Worm (Caenorhabditis elegans) whole organism, L4 larva: ENCODE data around the gene K07H8.5.

ENCODE experiments used
- F10B5.3 ChIP-seq: sonication (generic microtip); optimal IDR thresholded peaks from 2 replicates; lab custom pipeline; 2016; ENCODE audit warnings: mild to moderate bottlenecking, missing genetic modification characterization, missing compliant biosample characterization
- F44E2.7 ChIP-seq: fragments of 200-800 bp; sonication (Bioruptor generic); IDR thresholded peaks from 2 replicates; pipeline ENCODE4 v2.1.2; 2022; ENCODE audit warnings: missing genetic modification characterization, missing compliant biosample characterization
- F49E8.2 ChIP-seq: sonication (generic microtip); optimal IDR thresholded peaks from 2 replicates; lab custom pipeline; 2016; ENCODE audit warnings: missing compliant biosample characterization, mild to moderate bottlenecking, missing genetic modification characterization, borderline replicate concordance
- T26A8.4 ChIP-seq: fragments of 200-800 bp; sonication (Bioruptor generic); IDR thresholded peaks from 2 replicates; pipeline ENCODE4 v1.3.6; 2022; ENCODE audit warnings: missing genetic modification characterization, missing compliant biosample characterization
- Y75B8A.6 ChIP-seq: fragments of 200-800 bp; sonication (Bioruptor generic); IDR thresholded peaks from 2 replicates; pipeline ENCODE4 v1.3.6; 2022; ENCODE audit warnings: missing genetic modification reagents, missing genetic modification characterization, missing compliant biosample characterization
- ZK546.5 ChIP-seq, 2 experiments: sonication (generic microtip); optimal IDR thresholded peaks; 2 replicates each; lab custom pipeline; 2017; ENCODE audit warnings: missing biosample characterization in 2 of 2, missing genetic modification characterization in 2 of 2
- ama-1 ChIP-seq: fragments of 150-350 bp; optimal IDR thresholded peaks from 2 replicates; lab custom pipeline; 2014; ENCODE audit warnings: inconsistent platforms, mixed read lengths
- arid-1 ChIP-seq: fragments of 200-800 bp; sonication (Bioruptor generic); conservative IDR thresholded peaks from 2 replicates; pipeline ENCODE4 v1.3.6; 2022; ENCODE audit warnings: missing genetic modification reagents, missing genetic modification characterization, missing compliant biosample characterization
- ceh-32 ChIP-seq: sonication (generic microtip); optimal IDR thresholded peaks from 2 replicates; lab custom pipeline; 2016; ENCODE audit warnings: mild to moderate bottlenecking, missing genetic modification characterization, missing compliant biosample characterization; ENCODE audit not compliant: poor library complexity
- ceh-82 ChIP-seq: sonication (generic microtip); optimal IDR thresholded peaks from 2 replicates; lab custom pipeline; 2017; ENCODE audit warnings: missing biosample characterization, missing genetic modification characterization
- ces-1 ChIP-seq: fragments of 150-350 bp; sonication (generic microtip); optimal IDR thresholded peaks from 4 replicates; lab custom pipeline; 2014; ENCODE audit warnings: missing biosample characterization, missing genetic modification reagents, missing genetic modification characterization
- daf-16 ChIP-seq, 3 experiments: sonication (generic microtip); optimal IDR thresholded peaks; 2 replicates each; lab custom pipeline; 2016 to 2017; ENCODE audit warnings: missing genetic modification characterization in 3 of 3, missing genetic modification reagents in 3 of 3, mild to moderate bottlenecking in 2 of 3, missing compliant biosample characterization in 2 of 3, missing biosample characterization in 1 of 3, moderate library complexity in 1 of 3
- daf-19 ChIP-seq: fragments of 200-800 bp; sonication (Bioruptor generic); conservative IDR thresholded peaks from 2 replicates; pipeline ENCODE4 v1.3.6; 2022; ENCODE audit warnings: missing genetic modification characterization, missing compliant biosample characterization
- daf-8 ChIP-seq: fragments of 200-800 bp; sonication (Bioruptor generic); IDR thresholded peaks from 2 replicates; pipeline ENCODE4 v1.3.6; 2022; ENCODE audit warnings: missing genetic modification characterization, missing compliant biosample characterization
- dmd-6 ChIP-seq: fragments of 200-800 bp; sonication (Bioruptor generic); IDR thresholded peaks from 2 replicates; pipeline ENCODE4 v1.3.6; 2022; ENCODE audit warnings: missing genetic modification reagents, missing genetic modification characterization, missing compliant biosample characterization
- dmd-9 ChIP-seq: fragments of 200-800 bp; sonication (Bioruptor generic); IDR thresholded peaks from 2 replicates; pipeline ENCODE4 v1.3.6; 2022; ENCODE audit warnings: missing genetic modification reagents, missing genetic modification characterization, missing compliant biosample characterization
- dpl-1 ChIP-seq: fragments of 150-350 bp; optimal IDR thresholded peaks from 2 replicates; lab custom pipeline; 2014; ENCODE audit warnings: missing biosample characterization, missing genetic modification reagents, missing genetic modification characterization
- dve-1 ChIP-seq: sonication (generic microtip); optimal IDR thresholded peaks from 2 replicates; lab custom pipeline; 2017; ENCODE audit warnings: antibody characterized with exemption, mild to moderate bottlenecking, missing genetic modification characterization, missing compliant biosample characterization; ENCODE audit not compliant: insufficient read depth
- hif-1 ChIP-seq, 2 experiments: sonication (generic microtip); optimal IDR thresholded peaks; 2 replicates each; lab custom pipeline; 2016 to 2017; ENCODE audit warnings: missing compliant biosample characterization in 2 of 2, missing genetic modification characterization in 2 of 2, missing genetic modification reagents in 2 of 2, missing genotype in 2 of 2, mild to moderate bottlenecking in 1 of 2
- hlh-11 ChIP-seq: fragments of 200-800 bp; sonication (Bioruptor generic); optimal IDR thresholded peaks from 2 replicates; lab custom pipeline; 2018; ENCODE audit warnings: mild to moderate bottlenecking, missing genetic modification characterization, missing compliant biosample characterization
- hlh-30 ChIP-seq: sonication (generic microtip); optimal IDR thresholded peaks from 2 replicates; lab custom pipeline; 2017; ENCODE audit warnings: antibody characterized with exemption, mild to moderate bottlenecking, missing genetic modification characterization, missing compliant biosample characterization; ENCODE audit not compliant: insufficient read depth
- lin-15B ChIP-seq: fragments of 150-350 bp; sonication (generic microtip); optimal IDR thresholded peaks from 3 replicates; lab custom pipeline; 2014; ENCODE audit warnings: missing biosample characterization, missing genetic modification characterization
- lin-38 ChIP-seq: fragments of 200-800 bp; sonication (Bioruptor generic); IDR thresholded peaks from 2 replicates; pipeline ENCODE4 v1.3.6; 2022; ENCODE audit warnings: missing genetic modification reagents, missing genetic modification characterization, missing compliant biosample characterization
- lin-39 ChIP-seq: fragments of 150-350 bp; optimal IDR thresholded peaks from 2 replicates; lab custom pipeline; 2014; ENCODE audit warnings: missing biosample characterization, missing genetic modification reagents, missing genetic modification characterization
- lsy-2 ChIP-seq, 2 experiments: fragments of 150-350 bp in 1 of 2; sonication (generic microtip) in 1 of 2; optimal IDR thresholded peaks; 2 replicates each; lab custom pipeline; 2014 to 2017; ENCODE audit warnings: missing biosample characterization in 2 of 2, missing genetic modification characterization in 2 of 2
- madf-5 ChIP-seq, 2 experiments: fragments of 200-800 bp; sonication (Bioruptor generic); IDR thresholded peaks; 2 replicates each; pipeline ENCODE4 v1.3.6; 2022; ENCODE audit warnings: missing compliant biosample characterization in 2 of 2, missing genetic modification characterization in 2 of 2
- mdl-1 ChIP-seq, 2 experiments: fragments of 150-350 bp in 1 of 2; sonication (generic microtip) in 1 of 2; optimal IDR thresholded peaks; 2 replicates each; lab custom pipeline; 2014 to 2017; ENCODE audit warnings: missing biosample characterization in 2 of 2, missing genetic modification characterization in 2 of 2
- mdt-29 ChIP-seq: fragments of 200-800 bp; sonication (Bioruptor generic); IDR thresholded peaks from 2 replicates; pipeline ENCODE4 v1.3.6; 2022; ENCODE audit warnings: missing genetic modification reagents, missing genetic modification characterization, missing compliant biosample characterization
- mxl-2 ChIP-seq: fragments of 200-800 bp; sonication (Bioruptor generic); conservative IDR thresholded peaks from 2 replicates; pipeline ENCODE4 v1.3.6; 2022; ENCODE audit warnings: missing genetic modification reagents, missing genetic modification characterization, missing compliant biosample characterization
- mxl-3 ChIP-seq: fragments of 200-800 bp; sonication (Bioruptor generic); optimal IDR thresholded peaks from 2 replicates; lab custom pipeline; 2018; ENCODE audit warnings: mild to moderate bottlenecking, missing genetic modification characterization, missing compliant biosample characterization
- nhr-11 ChIP-seq: fragments of 150-350 bp; optimal IDR thresholded peaks from 2 replicates; lab custom pipeline; 2014; ENCODE audit warnings: missing biosample characterization, missing genetic modification characterization
- nhr-28 ChIP-seq: fragments of 150-350 bp; optimal IDR thresholded peaks from 2 replicates; lab custom pipeline; 2014; ENCODE audit warnings: missing biosample characterization, missing genetic modification characterization
- nhr-41 ChIP-seq: fragments of 200-800 bp; sonication (Bioruptor generic); IDR thresholded peaks from 2 replicates; pipeline ENCODE4 v1.3.6; 2022; ENCODE audit warnings: missing genetic modification reagents, missing genetic modification characterization, missing compliant biosample characterization
- nhr-6 ChIP-seq: fragments of 150-350 bp; optimal IDR thresholded peaks from 2 replicates; lab custom pipeline; 2014; ENCODE audit warnings: missing biosample characterization, missing genetic modification characterization
- nhr-76 ChIP-seq: fragments of 150-350 bp; optimal IDR thresholded peaks from 2 replicates; lab custom pipeline; 2014; ENCODE audit warnings: missing biosample characterization, missing genetic modification characterization
- pha-4 ChIP-seq, 2 experiments: fragments of 150-350 bp in 1 of 2; fragments of 200-800 bp in 1 of 2; sonication (Bioruptor generic) in 1 of 2; IDR thresholded peaks in 1 of 2; optimal IDR thresholded peaks in 1 of 2; 2 replicates each; pipeline versions ENCODE4 v1.3.6 to Lab custom; 2014 to 2022; ENCODE audit warnings: missing genetic modification characterization in 2 of 2, missing genetic modification reagents in 2 of 2, missing biosample characterization in 1 of 2, missing compliant biosample characterization in 1 of 2
- php-3 ChIP-seq: fragments of 200-800 bp; sonication (Bioruptor generic); IDR thresholded peaks from 2 replicates; pipeline ENCODE4 v1.3.6; 2022; ENCODE audit warnings: missing genetic modification reagents, missing genetic modification characterization, missing compliant biosample characterization
- saeg-2 ChIP-seq: fragments of 200-800 bp; sonication (Bioruptor generic); IDR thresholded peaks from 2 replicates; pipeline ENCODE4 v1.3.6; 2022; ENCODE audit warnings: missing genetic modification reagents, missing genetic modification characterization, missing compliant biosample characterization
- sdz-12 ChIP-seq: fragments of 200-800 bp; sonication (Bioruptor generic); optimal IDR thresholded peaks from 2 replicates; lab custom pipeline; 2018; ENCODE audit warnings: mild to moderate bottlenecking, missing genetic modification characterization, missing compliant biosample characterization
- skn-1 ChIP-seq: fragments of 150-350 bp; optimal IDR thresholded peaks from 2 replicates; lab custom pipeline; 2014; ENCODE audit warnings: missing biosample characterization, missing genetic modification characterization
- spr-1 ChIP-seq: sonication (generic microtip); optimal IDR thresholded peaks from 2 replicates; lab custom pipeline; 2016; ENCODE audit warnings: mild to moderate bottlenecking, missing genetic modification characterization, missing compliant biosample characterization
- spr-3 ChIP-seq: fragments of 200-800 bp; sonication (Bioruptor generic); optimal IDR thresholded peaks from 2 replicates; lab custom pipeline; 2018; ENCODE audit warnings: mild to moderate bottlenecking, missing genetic modification characterization, missing compliant biosample characterization
- tra-1 ChIP-seq: fragments of 200-800 bp; sonication (Bioruptor generic); IDR thresholded peaks from 2 replicates; pipeline ENCODE4 v1.3.6; 2022; ENCODE audit warnings: missing genetic modification reagents, missing genetic modification characterization, missing compliant biosample characterization
- unc-39 ChIP-seq: sonication (generic microtip); optimal IDR thresholded peaks from 2 replicates; lab custom pipeline; 2017; ENCODE audit warnings: missing biosample characterization, missing genetic modification characterization
- vab-7 ChIP-seq: fragments of 200-800 bp; sonication (Bioruptor generic); IDR thresholded peaks from 2 replicates; pipeline ENCODE4 v1.3.6; 2022; ENCODE audit warnings: missing genetic modification reagents, missing genetic modification characterization, missing compliant biosample characterization
- zfp-2 ChIP-seq: sonication (generic microtip); optimal IDR thresholded peaks from 2 replicates; lab custom pipeline; 2016; ENCODE audit warnings: mild to moderate bottlenecking, missing genetic modification characterization, missing compliant biosample characterization
- ztf-11 ChIP-seq: fragments of 150-350 bp; optimal IDR thresholded peaks from 2 replicates; lab custom pipeline; 2014; ENCODE audit warnings: missing biosample characterization, missing genetic modification characterization
- ztf-7 ChIP-seq: fragments of 150-350 bp; optimal IDR thresholded peaks from 2 replicates; lab custom pipeline; 2014; ENCODE audit warnings: missing biosample characterization, missing genetic modification characterization

K07H8.5 gene

DNA sequence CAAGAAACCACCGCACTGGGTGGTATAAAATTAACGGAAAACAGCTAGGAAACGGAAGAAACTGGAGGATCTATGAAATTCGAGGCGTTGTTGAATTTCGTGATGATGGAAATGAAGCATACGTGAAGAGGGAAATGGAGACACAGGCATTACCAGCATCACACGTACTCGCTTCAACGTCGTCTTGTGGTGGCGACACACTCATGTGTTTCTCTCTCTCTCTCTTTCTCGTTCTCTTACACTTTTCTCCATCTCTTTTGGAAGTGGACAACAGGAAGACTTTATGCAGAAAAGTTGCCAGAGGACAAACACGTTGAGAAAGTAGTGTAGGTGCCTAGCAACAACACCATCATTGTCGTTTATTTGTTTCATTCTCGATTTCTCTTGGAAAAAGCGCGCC is 35.7 kb upstream of the K07H8.5 start (continued):
- TF ChIP-seq mdt-29 (no peak), lin-39 (tag; lab: Kevin White, UChicago) (no peak), hlh-11 (tag; lab: Kevin White, UChicago) (peak; percentile 25), daf-19 (GFP tag; lab: Robert Waterston, UW) (no peak), skn-1 (no peak), spr-3 (GFP tag; lab: Kevin White, UChicago) (no peak), daf-8 (no peak), ama-1 (lab: Kevin White, UChicago) (no peak), lin-38 (no peak), sdz-12 (GFP tag; lab: Kevin White, UChicago) (no peak), dve-1 (tag; lab: Kevin White, UChicago) (no peak), F10B5.3 (tag; lab: Kevin White, UChicago) (no peak), lsy-2 (tag; optimal IDR thresholded peaks at IDR 0.05; lab: Kevin White, UChicago) (peak in 1 of 2 experiments; percentile 38), F49E8.2 (no peak), ztf-11 (tag; lab: Kevin White, UChicago) (no peak), saeg-2 (no peak), dmd-9 (GFP tag; lab: Robert Waterston, UW) (no peak), nhr-41 (no peak), tra-1 (no peak), daf-16 (GFP tag; optimal IDR thresholded peaks at IDR 0.05; lab: Kevin White, UChicago) (no peak), daf-16 (tag; optimal IDR thresholded peaks at IDR 0.05; lab: Kevin White, UChicago) (peak; percentile 13), Y75B8A.6 (GFP tag; lab: Robert Waterston, UW) (no peak), nhr-76 (tag; lab: Kevin White, UChicago) (no peak), mdl-1 (tag; optimal IDR thresholded peaks at IDR 0.05; lab: Kevin White, UChicago) (peak in 1 of 2 experiments; percentile 72), lin-15B (no peak), F44E2.7 (no peak), hif-1 (tag; optimal IDR thresholded peaks at IDR 0.05; lab: Kevin White, UChicago) (no peak), arid-1 (no peak), madf-5 (GFP tag; IDR thresholded peaks at IDR 0.05; lab: Robert Waterston, UW) (no peak), php-3 (no peak)
- TF ChIP-seq, all 104 proteins: peak for 12

DNA sequence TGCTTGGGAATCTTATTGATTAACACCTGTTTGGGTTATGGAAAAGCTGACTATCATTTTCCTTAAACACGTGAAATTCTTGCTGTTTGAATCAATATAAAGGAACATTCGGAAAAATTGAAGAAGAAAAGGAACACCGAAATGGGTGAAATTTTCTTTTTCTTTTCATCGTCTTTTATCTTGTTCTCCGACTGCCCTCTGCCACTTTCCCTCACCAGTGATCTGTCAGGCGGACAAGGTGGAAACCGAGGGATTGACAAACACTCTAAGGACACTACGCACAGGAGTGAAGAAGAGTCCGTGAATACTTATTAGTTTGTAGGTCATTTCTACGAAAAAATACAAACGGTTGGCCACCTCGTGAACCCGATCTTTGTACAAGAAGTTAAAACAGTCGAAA is 34.9 kb upstream of the K07H8.5 start:
- no peak for TF ChIP-seq ceh-32 (tag; lab: Kevin White, UChicago)
- TF ChIP-seq zfp-2: no peak
- TF ChIP-seq nhr-6: no peak
- TF ChIP-seq vab-7: no peak
- TF ChIP-seq nhr-41: no peak
- TF ChIP-seq dmd-6 (GFP tag; lab: Robert Waterston, UW): no peak
- peak; percentile 17 for TF ChIP-seq hlh-30 (tag; lab: Kevin White, UChicago)
- no peak for TF ChIP-seq mxl-2
- peak; percentile 9 for TF ChIP-seq hlh-11 (tag; lab: Kevin White, UChicago)
- no peak for TF ChIP-seq nhr-11 (tag; lab: Kevin White, UChicago)
- no peak for TF ChIP-seq ces-1

DNA sequence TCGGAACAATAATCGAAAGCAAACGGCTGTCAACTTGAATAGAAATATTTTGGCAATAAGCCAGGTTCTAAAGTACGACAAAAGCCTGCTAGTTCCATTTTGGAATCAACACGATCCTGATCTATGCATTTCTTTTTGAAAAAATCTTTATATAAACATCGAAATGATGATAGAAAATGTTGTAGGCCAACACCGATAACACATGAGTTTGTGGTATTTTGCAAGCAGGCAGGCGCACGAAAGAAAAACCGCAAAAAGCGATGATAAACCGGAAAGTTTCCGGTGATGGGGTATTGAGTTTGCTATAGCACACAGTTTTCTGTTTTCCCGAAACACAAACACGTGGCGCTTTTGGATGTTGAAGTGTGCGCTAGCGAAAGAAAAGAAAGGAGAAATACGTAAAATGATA is 34.0 kb upstream of the K07H8.5 start:
- TF ChIP-seq lin-15B: no peak
- no peak for TF ChIP-seq Y75B8A.6 (GFP tag; lab: Robert Waterston, UW)
- TF ChIP-seq dpl-1: no peak
- no peak for TF ChIP-seq lsy-2 (tag; optimal IDR thresholded peaks at IDR 0.05; lab: Kevin White, UChicago)
- TF ChIP-seq daf-16 (GFP tag; optimal IDR thresholded peaks at IDR 0.05; lab: Kevin White, UChicago): no peak
- TF ChIP-seq daf-16 (tag; optimal IDR thresholded peaks at IDR 0.05; lab: Kevin White, UChicago): peak; percentile 58
- no peak for TF ChIP-seq pha-4 (GFP tag; IDR thresholded peaks at IDR 0.05; lab: Robert Waterston, UW)
- TF ChIP-seq pha-4 (tag; optimal IDR thresholded peaks at IDR 0.05; lab: Kevin White, UChicago): no peak
- TF ChIP-seq dmd-6 (GFP tag; lab: Robert Waterston, UW): peak; percentile 62
- no peak for TF ChIP-seq mxl-2
- no peak for TF ChIP-seq ZK546.5 (tag; optimal IDR thresholded peaks at IDR 0.05; lab: Kevin White, UChicago)
- no peak for TF ChIP-seq nhr-6
- no peak for TF ChIP-seq ceh-82
- TF ChIP-seq nhr-28 (tag; lab: Kevin White, UChicago): peak; percentile 84
- TF ChIP-seq spr-1 (tag; lab: Kevin White, UChicago): no peak
- TF ChIP-seq unc-39 (tag; lab: Kevin White, UChicago): no peak
- no peak for TF ChIP-seq madf-5 (GFP tag; IDR thresholded peaks at IDR 0.05; lab: Robert Waterston, UW)
- TF ChIP-seq mxl-3 (GFP tag; lab: Kevin White, UChicago): peak; percentile 51
- TF ChIP-seq T26A8.4 (GFP tag; lab: Robert Waterston, UW): no peak
- no peak for TF ChIP-seq lin-39 (tag; lab: Kevin White, UChicago)
- no peak for TF ChIP-seq ztf-7 (tag; lab: Kevin White, UChicago)
- TF ChIP-seq nhr-41: no peak
